Fruit fly (Drosophila melanogaster) whole organism, embryonic: ENCODE data around the gene Cpr64Ad.

Experiments used
- CG1529 ChIP-seq: fragments of 200-800 bp; sonication (Bioruptor generic); optimal IDR thresholded peaks from 3 replicates; lab custom pipeline; 2018; ENCODE audit warnings: missing biosample characterization, missing genetic modification characterization
- CG15479 ChIP-seq: fragments of 200-800 bp; sonication (Bioruptor generic); optimal IDR thresholded peaks from 3 replicates; lab custom pipeline; 2019; ENCODE audit warnings: missing biosample characterization, mild to moderate bottlenecking, missing genetic modification characterization, moderate library complexity
- CG32772 ChIP-seq: fragments of 200-800 bp; sonication (Bioruptor generic); IDR thresholded peaks from 2 replicates; pipeline ENCODE4 v1.3.6; 2022; ENCODE audit warnings: missing biosample characterization, missing genetic modification characterization
- CG6272 ChIP-seq: fragments of 200-800 bp; sonication (Bioruptor generic); IDR thresholded peaks from 2 replicates; pipeline ENCODE4 v1.3.6; 2022; ENCODE audit warnings: missing biosample characterization, missing genetic modification characterization
- CG8388 ChIP-seq: fragments of 200-800 bp; sonication (Bioruptor generic); optimal IDR thresholded peaks from 2 replicates; lab custom pipeline; 2019; ENCODE audit warnings: missing biosample characterization, mild to moderate bottlenecking, missing genetic modification characterization, moderate library complexity
- CG9727 ChIP-seq: fragments of 200-800 bp; sonication (Bioruptor generic); optimal IDR thresholded peaks from 3 replicates; lab custom pipeline; 2017; ENCODE audit warnings: missing biosample characterization, mild to moderate bottlenecking, missing genetic modification characterization
- cg ChIP-seq: fragments of 200-800 bp; sonication (Bioruptor generic); optimal IDR thresholded peaks from 3 replicates; lab custom pipeline; 2019; ENCODE audit warnings: missing biosample characterization, mild to moderate bottlenecking, missing genetic modification characterization, moderate library complexity
- fd96Cb ChIP-seq: fragments of 200-800 bp; sonication (Bioruptor generic); optimal IDR thresholded peaks from 2 replicates; lab custom pipeline; 2018; ENCODE audit warnings: missing biosample characterization, mild to moderate bottlenecking, missing genetic modification characterization, moderate library complexity
- maf-S ChIP-seq: fragments of 200-800 bp; sonication (Bioruptor generic); optimal IDR thresholded peaks from 2 replicates; lab custom pipeline; 2016; ENCODE audit warnings: missing biosample characterization, missing genetic modification characterization
- onecut ChIP-seq: fragments of 200-800 bp; sonication (Bioruptor generic); IDR thresholded peaks from 2 replicates; pipeline ENCODE4 v1.3.6; 2022; ENCODE audit warnings: missing biosample characterization, missing genetic modification characterization
- tup ChIP-seq: fragments of 200-800 bp; sonication (Bioruptor generic); optimal IDR thresholded peaks from 2 replicates; lab custom pipeline; 2016; ENCODE audit warnings: missing biosample characterization, mild to moderate bottlenecking, missing genetic modification characterization, moderate library complexity
- usp ChIP-seq: fragments of >200 bp; optimal IDR thresholded peaks from 2 replicates; lab custom pipeline; 2017; ENCODE audit warnings: missing biosample characterization, missing genetic modification characterization

- TF ChIP-seq maf-S (GFP tag; lab: Kevin White, UChicago): no peak
- no peak for TF ChIP-seq CG6272
- TF ChIP-seq cg (GFP tag; lab: Kevin White, UChicago): no peak
- TF ChIP-seq CG1529 (GFP tag; lab: Kevin White, UChicago): no peak
- TF ChIP-seq CG9727: no peak
- no peak for TF ChIP-seq tup (GFP tag; lab: Kevin White, UChicago)
- no peak for TF ChIP-seq fd96Cb (tag; lab: Kevin White, UChicago)
- TF ChIP-seq CG32772 (GFP tag; lab: Robert Waterston, UW): no peak
- no peak for TF ChIP-seq usp (GFP tag; lab: Kevin White, UChicago)
- no peak for TF ChIP-seq onecut
- TF ChIP-seq CG8388: no peak
- no peak for TF ChIP-seq CG15479 (GFP tag; lab: Kevin White, UChicago)
Measured at dm6 chr3L:4215079-4215478, at the start of gene Cpr64Ad.
